Worm (Caenorhabditis elegans): ENCODE measurements around the gene gstk-1.

ce11 chrII:9690067-9690632 is 33.6 kb downstream of the gstk-1 start:
- TF ChIP-seq ceh-28 (tag; optimal IDR thresholded peaks at IDR 0.05) = no peak
- no peak for TF ChIP-seq nhr-76 (tag; optimal IDR thresholded peaks at IDR 0.05)
- no peak for TF ChIP-seq nhr-25 (tag; optimal IDR thresholded peaks at IDR 0.05)

Measured in whole organism, L3 larva.